Fruit fly (Drosophila melanogaster): Measurements from ENCODE around the gene CG42526.

The CG42526 gene

DNA sequence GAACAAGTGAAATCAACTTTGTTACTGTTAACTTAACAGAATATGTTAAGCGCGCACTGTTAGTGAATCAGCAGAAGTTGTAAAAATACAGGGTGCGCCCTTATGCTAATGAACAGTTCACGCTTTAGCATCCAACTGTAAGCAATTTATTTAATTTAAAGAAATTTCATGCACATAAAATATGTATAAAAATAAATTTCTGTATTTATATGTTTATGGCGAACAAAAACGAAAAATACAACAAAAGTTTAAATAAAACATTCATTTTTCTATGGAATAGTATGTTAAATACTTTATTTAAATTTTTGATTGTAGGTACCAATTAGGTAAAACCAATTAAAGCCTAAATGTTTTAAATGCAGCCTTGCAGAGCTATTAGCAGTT lies 10.7 kb downstream of the CG42526 start (continued):
- no peak for TF ChIP-seq Mrtf (GFP tag; IDR thresholded peaks at IDR 0.05)
- peak; percentile 47 for TF ChIP-seq CG18599 (GFP tag; optimal IDR thresholded peaks at IDR 0.05)
- TF ChIP-seq BEAF-32 (GFP tag; optimal IDR thresholded peaks at IDR 0.05): no peak
- TF ChIP-seq vvl (GFP tag; IDR thresholded peaks at IDR 0.05): peak; percentile 91
- TF ChIP-seq HHEX (GFP tag; optimal IDR thresholded peaks at IDR 0.05): peak; percentile 57
- TF ChIP-seq wek (GFP tag; optimal IDR thresholded peaks at IDR 0.05): no peak
- no peak for TF ChIP-seq caup (GFP tag; optimal IDR thresholded peaks at IDR 0.05; ENCODE audit: severe bottlenecking)
- TF ChIP-seq unpg (GFP tag; optimal IDR thresholded peaks at IDR 0.05): peak; percentile 65
- TF ChIP-seq CG17361 (GFP tag; IDR thresholded peaks at IDR 0.05): peak; percentile 47; the same call in 2 of the 3 replicates
- TF ChIP-seq CG11696 (GFP tag; IDR thresholded peaks at IDR 0.05): no peak
- no peak for TF ChIP-seq tin (GFP tag; optimal IDR thresholded peaks at IDR 0.05)
- no peak for TF ChIP-seq CG16863 (GFP tag; optimal IDR thresholded peaks at IDR 0.05)
- TF ChIP-seq fd64A (GFP tag; optimal IDR thresholded peaks at IDR 0.05): no peak
- TF ChIP-seq oc (tag; optimal IDR thresholded peaks at IDR 0.05): no peak
- no peak for TF ChIP-seq btn (GFP tag; optimal IDR thresholded peaks at IDR 0.05)
- TF ChIP-seq CG18764 (GFP tag; optimal IDR thresholded peaks at IDR 0.05): no peak
- peak; percentile 43 for TF ChIP-seq CG2116 (GFP tag; optimal IDR thresholded peaks at IDR 0.05)
- TF ChIP-seq CG12391 (tag; optimal IDR thresholded peaks at IDR 0.05): peak; percentile 56
- no peak for TF ChIP-seq dati (GFP tag; IDR thresholded peaks at IDR 0.05)
- TF ChIP-seq prd (optimal IDR thresholded peaks at IDR 0.05): no peak
- TF ChIP-seq prd (GFP tag; IDR thresholded peaks at IDR 0.05): no peak
- TF ChIP-seq CG14710 (tag; optimal IDR thresholded peaks at IDR 0.05): peak; percentile 27
- TF ChIP-seq CG13287 (GFP tag; IDR thresholded peaks at IDR 0.05; ENCODE audit: partially characterized antibody): no peak
- no peak for TF ChIP-seq jing (GFP tag; optimal IDR thresholded peaks at IDR 0.05)
- TF ChIP-seq Fer1 (GFP tag; optimal IDR thresholded peaks at IDR 0.05): peak; percentile 43
- TF ChIP-seq CG6654 (GFP tag; optimal IDR thresholded peaks at IDR 0.05): no peak
- no peak for TF ChIP-seq CG11456 (GFP tag; IDR thresholded peaks at IDR 0.05)
- no peak for TF ChIP-seq pita (GFP tag; optimal IDR thresholded peaks at IDR 0.05)
- TF ChIP-seq CG33557 (GFP tag; optimal IDR thresholded peaks at IDR 0.05): no peak
- TF ChIP-seq slou (GFP tag; optimal IDR thresholded peaks at IDR 0.05): no peak
- no peak for TF ChIP-seq ap (GFP tag; IDR thresholded peaks at IDR 0.05)
- TF ChIP-seq pzg (GFP tag; optimal IDR thresholded peaks at IDR 0.05): no peak
- TF ChIP-seq z (GFP tag; IDR thresholded peaks at IDR 0.05): no peak
- no peak for TF ChIP-seq H15 (GFP tag; IDR thresholded peaks at IDR 0.05)
- no peak for TF ChIP-seq CG12104 (GFP tag; optimal IDR thresholded peaks at IDR 0.05)
- TF ChIP-seq Atf-2 (GFP tag; optimal IDR thresholded peaks at IDR 0.05): no peak
- TF ChIP-seq run (tag; optimal IDR thresholded peaks at IDR 0.05): no peak
- TF ChIP-seq p53 (GFP tag; optimal IDR thresholded peaks at IDR 0.05): no peak
- TF ChIP-seq Kr (GFP tag; optimal IDR thresholded peaks at IDR 0.05): no peak
- no peak for TF ChIP-seq Gsc (GFP tag; IDR thresholded peaks at IDR 0.05)
- no peak for TF ChIP-seq mld (GFP tag; IDR thresholded peaks at IDR 0.05; ENCODE audit: partially characterized antibody)
- TF ChIP-seq CG15479 (GFP tag; optimal IDR thresholded peaks at IDR 0.05): no peak
- no peak for TF ChIP-seq CG3163 (GFP tag; optimal IDR thresholded peaks at IDR 0.05)
- no peak for TF ChIP-seq Pdp1 (GFP tag; optimal IDR thresholded peaks at IDR 0.05)
- TF ChIP-seq CG10321 (GFP tag; IDR thresholded peaks at IDR 0.05): no peak
- TF ChIP-seq ato (GFP tag; IDR thresholded peaks at IDR 0.05; ENCODE audit: partially characterized antibody): no peak
- TF ChIP-seq sob (GFP tag; IDR thresholded peaks at IDR 0.05): no peak
- peak; percentile 16 for TF ChIP-seq Vsx1 (GFP tag; optimal IDR thresholded peaks at IDR 0.05)
- no peak; the same call in 1 of the 2 replicates for TF ChIP-seq onecut (GFP tag; IDR thresholded peaks at IDR 0.05)
- peak; percentile 17 for TF ChIP-seq CG4424 (GFP tag; optimal IDR thresholded peaks at IDR 0.05)
- TF ChIP-seq CG17802 (tag; optimal IDR thresholded peaks at IDR 0.05): no peak
